ENCODE assay signal across 2 fruit fly cellular contexts in genomic region chr3L:8097101-8097500, dm6.
TF ChIP-seq lines count a peak whose summit lies in the region.

No protein-coding gene starts in this region.

- TF ChIP-seq CTCF in whole organism, embryonic (GFP tag; optimal IDR thresholded peaks at IDR 0.05; lab: Kevin White, UChicago) = no peak

TF ChIP-seq in whole organism, embryonic, 481 proteins besides CTCF, POLR2A, EP300 and RAD21 (continues in another document):
- TF ChIP-seq jing (GFP tag; optimal IDR thresholded peaks at IDR 0.05; lab: Kevin White, UChicago) = no peak
- TF ChIP-seq CG34376 (GFP tag; optimal IDR thresholded peaks at IDR 0.05; lab: Kevin White, UChicago) = peak; percentile 86
- TF ChIP-seq toy (GFP tag; IDR thresholded peaks at IDR 0.05; lab: Robert Waterston, UW) = no peak
- TF ChIP-seq unpg (GFP tag; optimal IDR thresholded peaks at IDR 0.05; lab: Kevin White, UChicago) = no peak
- 0 out of 3 replicates have a peak, but pooled peaks have one; percentile 19 for TF ChIP-seq sr (GFP tag; IDR thresholded peaks at IDR 0.05; lab: Robert Waterston, UW)
- no peak for TF ChIP-seq grau (tag; optimal IDR thresholded peaks at IDR 0.05; lab: Kevin White, UChicago)
- no peak for TF ChIP-seq CG8290 (GFP tag; optimal IDR thresholded peaks at IDR 0.05; lab: Kevin White, UChicago)
- no peak for TF ChIP-seq CG8290 (tag; optimal IDR thresholded peaks at IDR 0.05; lab: Kevin White, UChicago)
- no peak for TF ChIP-seq CG17328 (GFP tag; IDR thresholded peaks at IDR 0.05; lab: Robert Waterston, UW)
- no peak for TF ChIP-seq YL-1 (GFP tag; optimal IDR thresholded peaks at IDR 0.05; lab: Kevin White, UChicago)
- TF ChIP-seq lab (GFP tag; optimal IDR thresholded peaks at IDR 0.05; lab: Kevin White, UChicago) = peak; percentile 11
- no peak for TF ChIP-seq CG8478 (optimal IDR thresholded peaks at IDR 0.05; lab: Kevin White, UChicago)
- TF ChIP-seq GATAe (GFP tag; conservative IDR thresholded peaks at IDR 0.05; lab: Robert Waterston, UW) = peak; percentile 28; the same call in 1 of the 2 replicates
- TF ChIP-seq sd (tag; optimal IDR thresholded peaks at IDR 0.05; lab: Kevin White, UChicago) = peak; percentile 65
- no peak for TF ChIP-seq CG10462 (GFP tag; optimal IDR thresholded peaks at IDR 0.05; lab: Kevin White, UChicago)
- no peak for TF ChIP-seq CG7963 (GFP tag; IDR thresholded peaks at IDR 0.05; lab: Robert Waterston, UW; ENCODE audit: partially characterized antibody)
- peak in 1 of 2 experiments; percentile 51 for TF ChIP-seq Pdp1 (GFP tag; optimal IDR thresholded peaks at IDR 0.05; lab: Kevin White, UChicago)
- TF ChIP-seq Doc3 (GFP tag; IDR thresholded peaks at IDR 0.05; lab: Robert Waterston, UW; ENCODE audit: partially characterized antibody) = no peak
- no peak for TF ChIP-seq CG2889 (GFP tag; IDR thresholded peaks at IDR 0.05; lab: Robert Waterston, UW)
- TF ChIP-seq luna (GFP tag; optimal IDR thresholded peaks at IDR 0.05; lab: Kevin White, UChicago) = no peak
- no peak for TF ChIP-seq Chrac-16 (GFP tag; optimal IDR thresholded peaks at IDR 0.05; lab: Kevin White, UChicago)
- TF ChIP-seq fu2 (GFP tag; optimal IDR thresholded peaks at IDR 0.05; lab: Kevin White, UChicago) = no peak
- no peak for TF ChIP-seq CG15479 (GFP tag; optimal IDR thresholded peaks at IDR 0.05; lab: Kevin White, UChicago)
- TF ChIP-seq gem (tag; optimal IDR thresholded peaks at IDR 0.05; lab: Kevin White, UChicago) = no peak
- no peak for TF ChIP-seq CG10565 (GFP tag; optimal IDR thresholded peaks at IDR 0.05; lab: Kevin White, UChicago)
- no peak for TF ChIP-seq ems (GFP tag; optimal IDR thresholded peaks at IDR 0.05; lab: Kevin White, UChicago)
- TF ChIP-seq crol (GFP tag; IDR thresholded peaks at IDR 0.05; lab: Robert Waterston, UW) = peak; percentile 28; the same call in 1 of the 2 replicates
- TF ChIP-seq Sox100B (GFP tag; optimal IDR thresholded peaks at IDR 0.05; lab: Kevin White, UChicago) = no peak
- no peak for TF ChIP-seq vvl (GFP tag; IDR thresholded peaks at IDR 0.05; lab: Robert Waterston, UW)
- no peak for TF ChIP-seq Opbp (GFP tag; IDR thresholded peaks at IDR 0.05; lab: Robert Waterston, UW; ENCODE audit: partially characterized antibody)
- TF ChIP-seq jigr1 (GFP tag; IDR thresholded peaks at IDR 0.05; lab: Robert Waterston, UW) = no peak
- no peak for TF ChIP-seq vfl (GFP tag; optimal IDR thresholded peaks at IDR 0.05; lab: Kevin White, UChicago)
- TF ChIP-seq Vsx1 (GFP tag; optimal IDR thresholded peaks at IDR 0.05; lab: Kevin White, UChicago) = no peak
- no peak for TF ChIP-seq Hey (tag; optimal IDR thresholded peaks at IDR 0.05; lab: Kevin White, UChicago)
- TF ChIP-seq Ets97D (GFP tag; optimal IDR thresholded peaks at IDR 0.05; lab: Kevin White, UChicago) = no peak
- no peak for TF ChIP-seq Gsc (GFP tag; IDR thresholded peaks at IDR 0.05; lab: Robert Waterston, UW)
- peak; percentile 33 for TF ChIP-seq Med (GFP tag; lab: Kevin White, UChicago)
- no peak for TF ChIP-seq CG1603 (tag; optimal IDR thresholded peaks at IDR 0.05; lab: Kevin White, UChicago)
- no peak for TF ChIP-seq CG4707 (GFP tag; optimal IDR thresholded peaks at IDR 0.05; lab: Kevin White, UChicago)
- TF ChIP-seq al (GFP tag; IDR thresholded peaks at IDR 0.05; lab: Robert Waterston, UW) = no peak
- no peak for TF ChIP-seq da (GFP tag; optimal IDR thresholded peaks at IDR 0.05; lab: Kevin White, UChicago)
- TF ChIP-seq cwo (GFP tag; optimal IDR thresholded peaks at IDR 0.05; lab: Kevin White, UChicago) = peak; percentile 2
- TF ChIP-seq zen (tag; optimal IDR thresholded peaks at IDR 0.05; lab: Kevin White, UChicago) = no peak
- no peak for TF ChIP-seq Dbx (GFP tag; IDR thresholded peaks at IDR 0.05; lab: Robert Waterston, UW)
- no peak for TF ChIP-seq CG9876 (GFP tag; optimal IDR thresholded peaks at IDR 0.05; lab: Kevin White, UChicago)
- TF ChIP-seq CG7987 (GFP tag; optimal IDR thresholded peaks at IDR 0.05; lab: Kevin White, UChicago) = no peak
- no peak for TF ChIP-seq Eip74EF (GFP tag; optimal IDR thresholded peaks at IDR 0.05; lab: Kevin White, UChicago)
- no peak for TF ChIP-seq CG17612 (GFP tag; IDR thresholded peaks at IDR 0.05; lab: Robert Waterston, UW)

TF ChIP-seq in whole organism, prepupa, 60 proteins besides CTCF, POLR2A, EP300 and RAD21:
- TF ChIP-seq vri (GFP tag; optimal IDR thresholded peaks at IDR 0.05; lab: Kevin White, UChicago) = peak; percentile 30
- no peak for TF ChIP-seq CG31627 (GFP tag; optimal IDR thresholded peaks at IDR 0.05; lab: Kevin White, UChicago)
TF ChIP-seq in whole organism, prepupa: peak in this region for 1.
